Worm (Caenorhabditis elegans) whole organism, L1 larva: Measurements from ENCODE around the gene T08A11.1.

Source experiments
- C04F5.9 ChIP-seq: sonication (generic microtip); optimal IDR thresholded peaks from 2 replicates; lab custom pipeline; 2016; ENCODE audit warnings: missing genetic modification characterization, missing compliant biosample characterization
- C16A3.4 ChIP-seq: fragments of 150-350 bp; optimal IDR thresholded peaks from 2 replicates; lab custom pipeline; 2014; ENCODE audit warnings: missing biosample characterization, missing genetic modification characterization
- C34B4.2 ChIP-seq: sonication (generic microtip); optimal IDR thresholded peaks from 2 replicates; lab custom pipeline; 2017; ENCODE audit warnings: mild to moderate bottlenecking, missing genetic modification characterization, missing compliant biosample characterization
- Y116A8C.19 ChIP-seq: sonication (generic microtip); optimal IDR thresholded peaks from 2 replicates; lab custom pipeline; 2016; ENCODE audit warnings: missing compliant biosample characterization, missing genetic modification characterization, borderline replicate concordance
- aha-1 ChIP-seq: fragments of 150-350 bp; optimal IDR thresholded peaks from 2 replicates; lab custom pipeline; 2014; ENCODE audit warnings: missing biosample characterization, missing genetic modification characterization
- alr-1 ChIP-seq: fragments of 200-800 bp; sonication (Bioruptor generic); optimal IDR thresholded peaks from 2 replicates; lab custom pipeline; 2018; ENCODE audit warnings: borderline replicate concordance, mild to moderate bottlenecking, missing genetic modification characterization, missing compliant biosample characterization
- ceh-63 ChIP-seq: fragments of 200-800 bp; sonication (Bioruptor generic); optimal IDR thresholded peaks from 2 replicates; lab custom pipeline; 2018; ENCODE audit warnings: mild to moderate bottlenecking, missing genetic modification characterization, missing compliant biosample characterization
- ceh-8 ChIP-seq: fragments of 200-800 bp; sonication (Bioruptor generic); optimal IDR thresholded peaks from 2 replicates; lab custom pipeline; 2018; ENCODE audit warnings: mild to moderate bottlenecking, missing genetic modification characterization, moderate library complexity, missing compliant biosample characterization
- ceh-82 ChIP-seq, 3 experiments: fragments of 150-350 bp in 1 of 3; sonication (generic microtip) in 2 of 3; optimal IDR thresholded peaks; 2 replicates each; lab custom pipeline; 2014 to 2017; ENCODE audit warnings: missing biosample characterization in 3 of 3, missing genetic modification characterization in 3 of 3
- ces-1 ChIP-seq: fragments of 150-350 bp; optimal IDR thresholded peaks from 2 replicates; lab custom pipeline; 2014; ENCODE audit warnings: missing biosample characterization, missing genetic modification reagents, missing genetic modification characterization
- dpl-1 ChIP-seq, 3 experiments: fragments of 150-350 bp in 2 of 3; sonication (generic microtip) in 1 of 3; optimal IDR thresholded peaks; 2 replicates each; lab custom pipeline; 2014 to 2017; ENCODE audit warnings: missing biosample characterization in 3 of 3, missing genetic modification characterization in 3 of 3, missing genetic modification reagents in 3 of 3
- dsc-1 ChIP-seq: sonication (generic microtip); optimal IDR thresholded peaks from 2 replicates; lab custom pipeline; 2016; ENCODE audit warnings: mild to moderate bottlenecking, missing genetic modification characterization, missing compliant biosample characterization
- efl-3 ChIP-seq: fragments of 200-800 bp; sonication (Bioruptor generic); optimal IDR thresholded peaks from 2 replicates; lab custom pipeline; 2018; ENCODE audit warnings: mild to moderate bottlenecking, missing genetic modification characterization, missing compliant biosample characterization
- egl-27 ChIP-seq, 2 experiments: fragments of 150-350 bp in 1 of 2; sonication (generic microtip); optimal IDR thresholded peaks; 3 replicates each; lab custom pipeline; 2017 to 2018; ENCODE audit warnings: missing biosample characterization in 2 of 2, missing genetic modification characterization in 2 of 2, missing genetic modification reagents in 2 of 2
- elt-2 ChIP-seq: sonication (generic microtip); optimal IDR thresholded peaks from 2 replicates; lab custom pipeline; 2016; ENCODE audit warnings: missing genetic modification characterization, mild to moderate bottlenecking, inconsistent platforms, missing compliant biosample characterization, missing genetic modification reagents
- elt-3 ChIP-seq, 6 experiments: fragments of 150-350 bp in 1 of 6; sonication (generic microtip); optimal IDR thresholded peaks; 2 replicates each; lab custom pipeline; 2017 to 2018; ENCODE audit warnings: missing biosample characterization in 6 of 6, missing genetic modification characterization in 6 of 6, inconsistent platforms in 1 of 6
- ets-5 ChIP-seq: fragments of 200-800 bp; sonication (Bioruptor generic); IDR thresholded peaks from 2 replicates; pipeline ENCODE4 v1.3.6; 2022; ENCODE audit warnings: missing genetic modification characterization, missing compliant biosample characterization
- fkh-10 ChIP-seq: sonication (generic microtip); optimal IDR thresholded peaks from 2 replicates; lab custom pipeline; 2017; ENCODE audit warnings: missing biosample characterization, missing genetic modification reagents, missing genetic modification characterization
- fkh-8 ChIP-seq: sonication (generic microtip); optimal IDR thresholded peaks from 2 replicates; lab custom pipeline; 2016; ENCODE audit warnings: mild to moderate bottlenecking, missing genetic modification characterization, missing compliant biosample characterization
- fos-1 ChIP-seq: fragments of 150-350 bp; optimal IDR thresholded peaks from 2 replicates; lab custom pipeline; 2014; ENCODE audit warnings: missing biosample characterization, missing genetic modification characterization
- irx-1 ChIP-seq: sonication (generic microtip); optimal IDR thresholded peaks from 2 replicates; lab custom pipeline; 2016; ENCODE audit warnings: missing genetic modification characterization, missing compliant biosample characterization
- lin-13 ChIP-seq: fragments of 150-350 bp; optimal IDR thresholded peaks from 2 replicates; lab custom pipeline; 2014; ENCODE audit warnings: missing biosample characterization, missing genetic modification reagents, missing genetic modification characterization
- lin-14 ChIP-seq: fragments of 200-800 bp; sonication (Bioruptor generic); optimal IDR thresholded peaks from 2 replicates; lab custom pipeline; 2018; ENCODE audit warnings: mild to moderate bottlenecking, missing genetic modification characterization, moderate library complexity, missing compliant biosample characterization
- lin-39 ChIP-seq: fragments of 150-350 bp; optimal IDR thresholded peaks from 2 replicates; lab custom pipeline; 2014; ENCODE audit warnings: missing biosample characterization, missing genetic modification reagents, missing genetic modification characterization
- lir-3 ChIP-seq: sonication (generic microtip); optimal IDR thresholded peaks from 2 replicates; lab custom pipeline; 2016; ENCODE audit warnings: mild to moderate bottlenecking, missing genetic modification characterization, moderate library complexity, missing compliant biosample characterization; ENCODE audit not compliant: poor library complexity
- mdl-1 ChIP-seq, 2 experiments: fragments of 150-350 bp; optimal IDR thresholded peaks; 2 replicates each; lab custom pipeline; 2014 to 2017; ENCODE audit warnings: missing biosample characterization in 2 of 2, missing genetic modification characterization in 2 of 2, inconsistent platforms in 1 of 2
- mef-2 ChIP-seq: fragments of 150-350 bp; optimal IDR thresholded peaks from 2 replicates; lab custom pipeline; 2014; ENCODE audit warnings: missing biosample characterization, missing genetic modification characterization
- mep-1 ChIP-seq: fragments of 150-350 bp; optimal IDR thresholded peaks from 2 replicates; lab custom pipeline; 2014; ENCODE audit warnings: missing biosample characterization, missing genetic modification characterization
- nhr-11 ChIP-seq: fragments of 150-350 bp; optimal IDR thresholded peaks from 2 replicates; lab custom pipeline; 2014; ENCODE audit warnings: missing biosample characterization, missing genetic modification characterization
- nhr-19 ChIP-seq: fragments of 200-800 bp; sonication (Bioruptor generic); conservative IDR thresholded peaks from 2 replicates; pipeline ENCODE4 v1.3.6; 2022; ENCODE audit warnings: missing genetic modification characterization, missing compliant biosample characterization
- nhr-237 ChIP-seq: fragments of 150-350 bp; optimal IDR thresholded peaks from 2 replicates; lab custom pipeline; 2014; ENCODE audit warnings: missing biosample characterization, missing genetic modification characterization
- nhr-28 ChIP-seq: fragments of 150-350 bp; optimal IDR thresholded peaks from 2 replicates; lab custom pipeline; 2014; ENCODE audit warnings: missing biosample characterization, missing genetic modification characterization
- nhr-71 ChIP-seq: sonication (generic microtip); optimal IDR thresholded peaks from 2 replicates; lab custom pipeline; 2016; ENCODE audit warnings: mild to moderate bottlenecking, missing genetic modification characterization, moderate library complexity, missing compliant biosample characterization
- nhr-76 ChIP-seq: sonication (generic microtip); optimal IDR thresholded peaks from 2 replicates; lab custom pipeline; 2017; ENCODE audit warnings: missing biosample characterization, missing genetic modification characterization
- nhr-77 ChIP-seq: fragments of 150-350 bp; optimal IDR thresholded peaks from 2 replicates; lab custom pipeline; 2014; ENCODE audit warnings: missing biosample characterization, missing genetic modification characterization
- nhr-84 ChIP-seq: sonication (generic microtip); optimal IDR thresholded peaks from 2 replicates; lab custom pipeline; 2017; ENCODE audit warnings: missing biosample characterization, missing genetic modification characterization
- nhr-85 ChIP-seq: sonication (generic microtip); peaks from one replicate; lab custom pipeline; 2016; ENCODE audit warnings: missing genetic modification characterization, inconsistent platforms, missing compliant biosample characterization
- pag-3 ChIP-seq: sonication (generic microtip); optimal IDR thresholded peaks from 2 replicates; lab custom pipeline; 2017; ENCODE audit warnings: missing genetic modification characterization, mild to moderate bottlenecking, missing compliant biosample characterization, antibody characterized with exemption, borderline replicate concordance; ENCODE audit not compliant: insufficient read depth
- rnt-1 ChIP-seq: sonication (generic microtip); optimal IDR thresholded peaks from 2 replicates; lab custom pipeline; 2016; ENCODE audit warnings: mild to moderate bottlenecking, missing genetic modification characterization, moderate library complexity, missing compliant biosample characterization
- skn-1 ChIP-seq: fragments of 150-350 bp; optimal IDR thresholded peaks from 2 replicates; lab custom pipeline; 2014; ENCODE audit warnings: missing biosample characterization, missing genetic modification characterization
- sptf-1 ChIP-seq: fragments of 150-350 bp; optimal IDR thresholded peaks from 2 replicates; lab custom pipeline; 2014; ENCODE audit warnings: missing biosample characterization, missing genetic modification characterization
- swsn-7 ChIP-seq: sonication (generic microtip); optimal IDR thresholded peaks from 2 replicates; lab custom pipeline; 2016; ENCODE audit warnings: missing genetic modification characterization, missing compliant biosample characterization
- tbx-2 ChIP-seq: sonication (generic microtip); optimal IDR thresholded peaks from 2 replicates; lab custom pipeline; 2016; ENCODE audit warnings: missing genetic modification characterization, missing compliant biosample characterization
- tlp-1 ChIP-seq: fragments of 150-350 bp; optimal IDR thresholded peaks from 2 replicates; lab custom pipeline; 2014; ENCODE audit warnings: missing biosample characterization, missing genetic modification characterization
- unc-130 ChIP-seq: fragments of 150-350 bp; optimal IDR thresholded peaks from 2 replicates; lab custom pipeline; 2017; ENCODE audit warnings: missing biosample characterization, missing genetic modification characterization, inconsistent platforms
- unc-62 ChIP-seq: fragments of 150-350 bp; optimal IDR thresholded peaks from 2 replicates; lab custom pipeline; 2014; ENCODE audit warnings: missing biosample characterization, missing genetic modification reagents, missing genetic modification characterization
- unc-98 ChIP-seq: fragments of 200-800 bp; sonication (Bioruptor generic); IDR thresholded peaks from 2 replicates; pipeline ENCODE4 v1.3.6; 2022; ENCODE audit warnings: missing genetic modification characterization, missing compliant biosample characterization
- vab-15 ChIP-seq: sonication (generic microtip); optimal IDR thresholded peaks from 2 replicates; lab custom pipeline; 2017; ENCODE audit warnings: missing genotype, mild to moderate bottlenecking, missing genetic modification characterization, missing compliant biosample characterization
- xbp-1 ChIP-seq: sonication (generic microtip); optimal IDR thresholded peaks from 2 replicates; lab custom pipeline; 2016; ENCODE audit warnings: missing genetic modification characterization, missing compliant biosample characterization
- zag-1 ChIP-seq: fragments of 150-350 bp; optimal IDR thresholded peaks from 2 replicates; lab custom pipeline; 2014; ENCODE audit warnings: missing biosample characterization, missing genetic modification characterization
- ztf-11 ChIP-seq, 2 experiments: sonication (generic microtip); optimal IDR thresholded peaks; 2 replicates each; lab custom pipeline; 2016 to 2017; ENCODE audit warnings: missing genetic modification characterization in 2 of 2, missing biosample characterization in 1 of 2, missing compliant biosample characterization in 1 of 2
- ztf-4 ChIP-seq: fragments of 150-350 bp; optimal IDR thresholded peaks from 2 replicates; lab custom pipeline; 2014; ENCODE audit warnings: missing biosample characterization, missing genetic modification characterization

The T08A11.1 gene

ce11 chrIII:4269220-4269935 lies 6.4 kb upstream of the T08A11.1 start, which contains the start of the genes sftb-1 and R10E4.1 (continued):
- TF ChIP-seq fos-1 (tag; lab: Kevin White, UChicago), result no peak
- peak; percentile 74 for TF ChIP-seq dsc-1 (tag; lab: Kevin White, UChicago)
- TF ChIP-seq lin-39 (tag; lab: Kevin White, UChicago), result peak; percentile 62
- peak; percentile 82 for TF ChIP-seq xbp-1 (tag; lab: Kevin White, UChicago)
- TF ChIP-seq vab-15, result no peak
- peak; percentile 87 for TF ChIP-seq nhr-71 (tag; lab: Kevin White, UChicago)
- TF ChIP-seq lin-13, result peak; percentile 62
- no peak for TF ChIP-seq nhr-237 (tag; lab: Kevin White, UChicago)
- no peak for TF ChIP-seq zag-1 (tag; lab: Kevin White, UChicago)
- no peak for TF ChIP-seq ceh-63
- peak; percentile 72 for TF ChIP-seq skn-1 (tag; lab: Kevin White, UChicago)
- TF ChIP-seq C16A3.4 (tag; lab: Kevin White, UChicago), result peak; percentile 75
- TF ChIP-seq nhr-11 (tag; lab: Kevin White, UChicago), result peak; percentile 22
- TF ChIP-seq mef-2 (tag; lab: Kevin White, UChicago), result no peak
- peak; percentile 76 to 77 (median 77) for TF ChIP-seq ceh-82 (tag; optimal IDR thresholded peaks at IDR 0.05; lab: Kevin White, UChicago)
- TF ChIP-seq unc-62 (GFP tag; lab: Kevin White, UChicago), result no peak
- TF ChIP-seq nhr-84, result no peak
- no peak for TF ChIP-seq ces-1 (GFP tag; lab: Kevin White, UChicago)
- peak; percentile 6 for TF ChIP-seq ceh-8 (GFP tag; lab: Kevin White, UChicago)
- TF ChIP-seq ztf-11 (tag; optimal IDR thresholded peaks at IDR 0.05; lab: Kevin White, UChicago), result peak in 1 of 2 experiments; percentile 62
- TF ChIP-seq tbx-2 (tag; lab: Kevin White, UChicago), result peak; percentile 81
- TF ChIP-seq lin-14, result peak; percentile 78
- TF ChIP-seq mep-1, result peak; percentile 90
- no peak for TF ChIP-seq nhr-28 (tag; lab: Kevin White, UChicago)
- no peak for TF ChIP-seq efl-3
- peak; percentile 66 to 83 (median 81) for TF ChIP-seq dpl-1 (GFP tag; optimal IDR thresholded peaks at IDR 0.05; lab: Kevin White, UChicago)
- TF ChIP-seq alr-1 (tag; lab: Kevin White, UChicago), result no peak
- TF ChIP-seq pag-3 (tag; lab: Kevin White, UChicago), result no peak
- no peak for TF ChIP-seq nhr-76 (tag; lab: Kevin White, UChicago)
- TF ChIP-seq ets-5, result no peak
- no peak for TF ChIP-seq aha-1
- peak; percentile 80 for TF ChIP-seq swsn-7
- peak; percentile 55 for TF ChIP-seq C04F5.9 (tag; lab: Kevin White, UChicago)
- TF ChIP-seq rnt-1, result peak; percentile 85
- peak in 1 of 2 experiments; percentile 64 for TF ChIP-seq mdl-1 (tag; optimal IDR thresholded peaks at IDR 0.05; lab: Kevin White, UChicago)
- TF ChIP-seq unc-130 (tag; lab: Kevin White, UChicago), result peak; percentile 61
- TF ChIP-seq irx-1 (tag; lab: Kevin White, UChicago), result peak; percentile 70
- no peak for TF ChIP-seq sptf-1
- peak; percentile 1 for TF ChIP-seq nhr-77
- no peak for TF ChIP-seq unc-98 (GFP tag; lab: Robert Waterston, UW)
- TF ChIP-seq nhr-85 (tag; lab: Kevin White, UChicago), result peak; percentile 88
- TF ChIP-seq egl-27 (tag; optimal IDR thresholded peaks at IDR 0.05; lab: Kevin White, UChicago), result no peak
- TF ChIP-seq Y116A8C.19 (tag; lab: Kevin White, UChicago), result no peak
- TF ChIP-seq fkh-10 (GFP tag; lab: Kevin White, UChicago), result peak; percentile 13
- peak in 2 of 6 experiments; percentile 29 to 49 for TF ChIP-seq elt-3 (tag; optimal IDR thresholded peaks at IDR 0.05; lab: Kevin White, UChicago)
- TF ChIP-seq lir-3 (tag; lab: Kevin White, UChicago), result no peak
- no peak for TF ChIP-seq tlp-1 (tag; lab: Kevin White, UChicago)
- no peak for TF ChIP-seq ztf-4 (tag; lab: Kevin White, UChicago)
- peak; percentile 13 for TF ChIP-seq elt-2 (tag; lab: Kevin White, UChicago)
- TF ChIP-seq C34B4.2 (tag; lab: Kevin White, UChicago), result no peak
- peak; percentile 62 for TF ChIP-seq fkh-8 (tag; lab: Kevin White, UChicago)
- TF ChIP-seq nhr-19 (GFP tag; lab: Robert Waterston, UW), result peak; percentile 81
